Fruit fly (Drosophila melanogaster) whole organism, pupa: ENCODE data around the gene meng.
A peak's percentile ranks its signal among the peaks of the same experiment; 100 is the strongest.

ENCODE experiments used
- CG10348 ChIP-seq: fragments of 200-800 bp; sonication (Bioruptor generic); IDR thresholded peaks from 2 replicates; pipeline ENCODE4 v1.3.6; 2022; ENCODE audit warnings: missing biosample characterization, missing genetic modification characterization
- CG12605 ChIP-seq: fragments of 200-800 bp; sonication (Bioruptor generic); IDR thresholded peaks from 2 replicates; pipeline ENCODE4 v1.3.6; 2022; ENCODE audit warnings: missing biosample characterization, missing genetic modification characterization
- CG13204 ChIP-seq: fragments of 200-800 bp; sonication (Bioruptor generic); optimal IDR thresholded peaks from 2 replicates; lab custom pipeline; 2018; ENCODE audit warnings: missing biosample characterization, mild to moderate bottlenecking, missing genetic modification characterization, moderate library complexity
- CG14655 ChIP-seq: fragments of 200-800 bp; sonication (Bioruptor generic); optimal IDR thresholded peaks from 3 replicates; lab custom pipeline; 2017; ENCODE audit warnings: mild to moderate bottlenecking, missing biosample characterization, missing genetic modification reagents, missing genetic modification characterization
- CG15710 ChIP-seq: fragments of 200-800 bp; sonication (Bioruptor generic); optimal IDR thresholded peaks from 2 replicates; lab custom pipeline; 2018; ENCODE audit warnings: missing biosample characterization, mild to moderate bottlenecking, missing genetic modification characterization, moderate library complexity
- CG17806 ChIP-seq: fragments of 200-800 bp; sonication (Bioruptor generic); optimal IDR thresholded peaks from 2 replicates; lab custom pipeline; 2018; ENCODE audit warnings: missing biosample characterization, mild to moderate bottlenecking, missing genetic modification characterization, moderate library complexity
- CG32121 ChIP-seq: fragments of 200-800 bp; sonication (Bioruptor generic); IDR thresholded peaks from 2 replicates; pipeline ENCODE4 v1.3.6; 2022; ENCODE audit warnings: missing biosample characterization, missing genetic modification characterization
- CG34367 ChIP-seq: fragments of 200-800 bp; sonication (Bioruptor generic); optimal IDR thresholded peaks from 2 replicates; lab custom pipeline; 2018; ENCODE audit warnings: missing biosample characterization, mild to moderate bottlenecking, missing genetic modification characterization
- CG4496 ChIP-seq: fragments of 200-800 bp; sonication (Bioruptor generic); IDR thresholded peaks from 3 replicates; pipeline ENCODE4 v1.3.6; 2022; ENCODE audit warnings: missing biosample characterization, missing genetic modification characterization
- CG8159 ChIP-seq: fragments of 200-800 bp; sonication (Bioruptor generic); optimal IDR thresholded peaks from 3 replicates; lab custom pipeline; 2018; ENCODE audit warnings: missing biosample characterization, mild to moderate bottlenecking, missing genetic modification characterization, moderate library complexity
- CG8301 ChIP-seq: fragments of 200-800 bp; sonication (Bioruptor generic); optimal IDR thresholded peaks from 2 replicates; lab custom pipeline; 2018; ENCODE audit warnings: missing biosample characterization, mild to moderate bottlenecking, missing genetic modification characterization
- CG9948 ChIP-seq: fragments of 200-800 bp; sonication (Bioruptor generic); optimal IDR thresholded peaks from 2 replicates; lab custom pipeline; 2018; ENCODE audit warnings: missing biosample characterization, mild to moderate bottlenecking, missing genetic modification characterization, moderate library complexity
- D1 ChIP-seq: fragments of 200-800 bp; sonication (Bioruptor generic); optimal IDR thresholded peaks from 2 replicates; lab custom pipeline; 2018; ENCODE audit warnings: missing biosample characterization, mild to moderate bottlenecking, missing genetic modification characterization, moderate library complexity
- EcR ChIP-seq: fragments of 200-800 bp; sonication (Bioruptor generic); optimal IDR thresholded peaks from 3 replicates; lab custom pipeline; 2019; ENCODE audit warnings: missing biosample characterization, missing genetic modification characterization, mild to moderate bottlenecking, moderate library complexity, missing genetic modification reagents
- Ets98B ChIP-seq: fragments of 200-800 bp; sonication (Bioruptor generic); IDR thresholded peaks from 2 replicates; pipeline ENCODE4 v1.3.6; 2022; ENCODE audit warnings: missing biosample characterization, missing genetic modification characterization
- Pif1A ChIP-seq: fragments of 200-800 bp; sonication (Bioruptor generic); optimal IDR thresholded peaks from 3 replicates; lab custom pipeline; 2016; ENCODE audit warnings: missing biosample characterization, missing genetic modification characterization
- Pif1B ChIP-seq: fragments of 200-800 bp; sonication (Bioruptor generic); optimal IDR thresholded peaks from 3 replicates; lab custom pipeline; 2016; ENCODE audit warnings: missing biosample characterization, missing genetic modification characterization
- Snoo ChIP-seq: fragments of 200-800 bp; sonication (Bioruptor generic); optimal IDR thresholded peaks from 3 replicates; lab custom pipeline; 2017; ENCODE audit warnings: missing biosample characterization, mild to moderate bottlenecking, missing genetic modification characterization, inconsistent platforms
- fd96Ca ChIP-seq: fragments of 200-800 bp; sonication (Bioruptor generic); IDR thresholded peaks from 3 replicates; pipeline ENCODE4 v1.3.6; 2022; ENCODE audit warnings: missing biosample characterization, missing genetic modification characterization
- gl ChIP-seq: fragments of 200-800 bp; sonication (Bioruptor generic); optimal IDR thresholded peaks from 2 replicates; lab custom pipeline; 2018; ENCODE audit warnings: missing biosample characterization, mild to moderate bottlenecking, missing genetic modification characterization
- rn ChIP-seq: fragments of 200-800 bp; sonication (Bioruptor generic); IDR thresholded peaks from 2 replicates; pipeline ENCODE4 v1.3.6; 2022; ENCODE audit warnings: missing biosample characterization, missing genetic modification characterization

meng gene

DNA sequence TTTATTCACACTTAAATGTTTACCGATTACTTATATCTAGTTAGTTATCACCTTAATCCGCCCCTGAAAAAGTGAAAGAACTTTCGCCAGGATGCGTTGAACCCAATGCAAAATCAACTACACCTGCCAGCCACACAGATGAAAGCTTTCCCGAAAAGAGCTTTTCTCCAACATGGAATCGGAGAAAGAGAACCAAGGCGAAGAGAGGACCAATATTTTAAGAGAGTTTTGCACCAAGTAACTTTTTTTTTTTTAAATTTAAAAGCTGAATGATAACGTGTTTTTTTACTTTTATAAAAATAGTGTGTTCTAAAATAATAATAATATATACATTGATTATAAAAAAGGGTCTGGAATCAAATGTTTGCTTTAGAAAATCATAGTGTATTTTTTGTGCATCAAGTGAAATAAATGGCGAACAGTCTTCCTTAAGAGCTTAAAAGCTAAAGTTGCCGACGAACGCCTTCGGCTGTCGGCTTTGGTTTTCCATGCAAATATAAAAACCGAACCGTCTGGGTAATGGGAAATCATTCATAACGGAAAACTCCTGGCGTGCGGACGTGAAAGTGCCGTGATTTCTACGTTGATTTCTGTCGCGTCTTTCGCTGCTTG, at the start of gene meng:
Gene meng, plus strand, starts transcription at position 523 of the 612 bp plus-strand sequence.
- TF ChIP-seq CG8159 (no peak), CG15710 (no peak), fd96Ca (GFP tag; lab: Robert Waterston, UW) (no peak), CG32121 (GFP tag; lab: Robert Waterston, UW) (peak; percentile 18; the same call in 1 of the 2 replicates), CG13204 (GFP tag; lab: Kevin White, UChicago) (no peak), CG34367 (no peak)

DNA sequence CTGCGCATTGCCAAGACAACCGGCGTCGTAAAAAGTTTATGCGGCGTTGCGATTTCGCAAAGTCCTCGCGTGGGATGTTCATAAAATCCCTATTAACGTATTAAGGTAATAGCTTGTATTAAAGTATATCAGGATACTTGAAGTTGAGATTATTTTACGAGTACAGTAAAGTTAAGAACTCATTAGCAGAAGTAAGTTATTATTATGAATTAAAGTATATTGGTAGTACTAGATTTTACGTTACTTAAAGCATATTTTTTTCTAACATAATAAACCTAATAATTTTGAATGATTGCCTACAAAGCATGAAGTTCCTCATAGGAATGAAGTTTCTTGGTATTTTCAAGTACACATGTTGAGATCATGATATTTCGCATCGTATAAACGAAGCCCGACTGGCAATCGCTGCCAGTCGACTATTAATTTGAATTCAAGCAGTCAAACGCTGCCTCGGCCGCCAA, 48.5 kb upstream of the meng start:
- TF ChIP-seq Snoo (tag; lab: Kevin White, UChicago) (peak; percentile 44), fd96Ca (GFP tag; lab: Robert Waterston, UW) (peak; percentile 30; the same call in 1 of the 3 replicates), CG14655 (peak; percentile 86), gl (tag; lab: Kevin White, UChicago) (no peak), CG17806 (tag; lab: Kevin White, UChicago) (peak; percentile 52), CG13204 (GFP tag; lab: Kevin White, UChicago) (peak; percentile 55), rn (GFP tag; lab: Robert Waterston, UW) (no peak), CG15710 (peak; percentile 77), Ets98B (GFP tag; lab: Robert Waterston, UW) (no peak), CG8159 (peak; percentile 83), CG32121 (GFP tag; lab: Robert Waterston, UW) (no peak), CG12605 (0 out of 2 replicates have a peak, but pooled peaks have one; percentile 23), CG8301 (tag; lab: Kevin White, UChicago) (peak; percentile 81), CG9948 (tag; lab: Kevin White, UChicago) (peak; percentile 69), EcR (no peak), D1 (tag; lab: Kevin White, UChicago) (peak; percentile 43), CG10348 (GFP tag; lab: Robert Waterston, UW) (no peak), CG4496 (GFP tag; lab: Robert Waterston, UW) (0 out of 3 replicates have a peak, but pooled peaks have one; percentile 59), CG34367 (peak; percentile 66), Pif1A (GFP tag; lab: Kevin White, UChicago) (peak; percentile 65), Pif1B (GFP tag; lab: Kevin White, UChicago) (peak; percentile 39)

DNA sequence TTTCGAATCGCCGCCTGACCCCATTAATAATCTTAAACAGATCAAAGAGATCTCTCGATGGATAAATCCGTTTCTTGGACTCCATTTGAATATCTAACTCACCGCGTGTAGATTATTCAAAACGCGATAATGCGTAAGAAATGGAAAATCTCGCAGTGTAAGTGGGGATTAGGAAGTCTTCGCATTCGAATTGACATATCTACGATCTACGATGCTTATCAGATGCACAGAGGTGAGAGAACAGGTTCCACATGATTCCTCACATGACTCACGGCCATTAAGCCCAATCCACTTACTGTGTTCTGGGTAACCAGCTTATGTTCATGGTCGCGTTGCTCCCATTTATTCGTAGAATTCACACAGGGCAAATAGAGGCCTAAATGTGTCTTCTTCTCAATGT, 46.1 kb upstream of the meng start:
- TF ChIP-seq CG8301 (tag; lab: Kevin White, UChicago) (no peak), CG12605 (no peak), fd96Ca (GFP tag; lab: Robert Waterston, UW) (no peak), CG15710 (no peak), CG17806 (tag; lab: Kevin White, UChicago) (no peak), Pif1A (GFP tag; lab: Kevin White, UChicago) (no peak), Snoo (tag; lab: Kevin White, UChicago) (no peak), CG32121 (GFP tag; lab: Robert Waterston, UW) (no peak), EcR (no peak), CG4496 (GFP tag; lab: Robert Waterston, UW) (no peak), CG13204 (GFP tag; lab: Kevin White, UChicago) (no peak), D1 (tag; lab: Kevin White, UChicago) (no peak), CG10348 (GFP tag; lab: Robert Waterston, UW) (no peak)

DNA sequence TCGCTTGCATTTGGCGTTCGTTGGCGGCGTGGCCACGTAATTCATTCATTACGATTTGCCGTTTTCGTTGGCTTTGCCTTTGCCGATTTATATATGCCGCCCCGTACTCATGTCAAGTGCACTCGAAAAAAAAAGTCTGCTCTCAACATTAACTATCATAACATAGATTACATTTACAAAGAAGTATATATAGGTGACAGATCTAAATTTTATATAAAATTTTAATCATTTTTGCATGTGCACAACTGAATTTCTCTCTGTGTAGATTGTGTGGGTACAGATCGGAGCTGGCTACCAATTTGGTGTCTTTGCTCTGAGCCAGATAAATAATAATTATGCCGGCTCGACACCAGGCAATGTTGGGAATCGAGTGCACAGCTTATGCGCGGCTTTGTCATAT, 43.9 kb upstream of the meng start:
- peak; percentile 83; the same call in 2 of the 3 replicates for TF ChIP-seq fd96Ca (GFP tag; lab: Robert Waterston, UW)
- TF ChIP-seq Ets98B (GFP tag; lab: Robert Waterston, UW), result peak; percentile 83
- TF ChIP-seq CG17806 (tag; lab: Kevin White, UChicago), result peak; percentile 60
- peak; percentile 65 for TF ChIP-seq Pif1A (GFP tag; lab: Kevin White, UChicago)
- TF ChIP-seq CG8301 (tag; lab: Kevin White, UChicago), result peak; percentile 66
- TF ChIP-seq CG14655, result peak; percentile 62
- no peak for TF ChIP-seq EcR
- TF ChIP-seq CG8159, result peak; percentile 62
- peak; percentile 89 for TF ChIP-seq CG32121 (GFP tag; lab: Robert Waterston, UW)
- TF ChIP-seq D1 (tag; lab: Kevin White, UChicago), result no peak
- TF ChIP-seq CG10348 (GFP tag; lab: Robert Waterston, UW), result no peak
- peak; percentile 89 for TF ChIP-seq CG4496 (GFP tag; lab: Robert Waterston, UW)
- TF ChIP-seq CG15710, result peak; percentile 57
- peak; percentile 78 for TF ChIP-seq CG12605
- no peak for TF ChIP-seq gl (tag; lab: Kevin White, UChicago)
- TF ChIP-seq CG13204 (GFP tag; lab: Kevin White, UChicago), result no peak
- peak; percentile 55 for TF ChIP-seq Snoo (tag; lab: Kevin White, UChicago)
- peak; percentile 55 for TF ChIP-seq CG9948 (tag; lab: Kevin White, UChicago)
- TF ChIP-seq CG34367, result peak; percentile 55
- TF ChIP-seq rn (GFP tag; lab: Robert Waterston, UW), result peak; percentile 65
- peak; percentile 64 for TF ChIP-seq Pif1B (GFP tag; lab: Kevin White, UChicago)

DNA sequence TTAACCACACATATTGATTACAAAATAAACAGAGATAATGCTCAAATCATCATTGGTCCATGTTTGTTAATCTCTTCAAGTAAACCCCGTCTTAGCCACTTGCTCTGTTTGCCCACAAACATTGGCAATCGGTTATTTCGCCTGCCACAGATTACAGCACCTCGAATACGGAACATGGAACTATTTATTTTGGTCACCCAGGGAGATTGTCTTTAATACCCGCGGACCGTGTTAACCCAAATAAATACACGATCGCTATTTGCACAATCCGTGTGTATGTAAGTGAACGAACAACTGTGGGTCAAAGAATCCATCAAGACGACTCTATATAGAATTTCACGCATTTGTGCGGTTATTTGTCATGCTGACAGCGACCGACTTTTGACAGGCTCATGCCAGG, 41.6 kb upstream of the meng start:
- TF ChIP-seq Ets98B (GFP tag; lab: Robert Waterston, UW) (no peak), fd96Ca (GFP tag; lab: Robert Waterston, UW) (no peak), Snoo (tag; lab: Kevin White, UChicago) (no peak), CG12605 (no peak), CG14655 (no peak), CG10348 (GFP tag; lab: Robert Waterston, UW) (no peak), CG34367 (no peak), CG4496 (GFP tag; lab: Robert Waterston, UW) (no peak), CG8301 (tag; lab: Kevin White, UChicago) (no peak), gl (tag; lab: Kevin White, UChicago) (no peak), rn (GFP tag; lab: Robert Waterston, UW) (no peak), CG17806 (tag; lab: Kevin White, UChicago) (no peak), CG15710 (no peak), Pif1A (GFP tag; lab: Kevin White, UChicago) (no peak), D1 (tag; lab: Kevin White, UChicago) (no peak), CG8159 (no peak), CG9948 (tag; lab: Kevin White, UChicago) (no peak), Pif1B (GFP tag; lab: Kevin White, UChicago) (no peak), CG32121 (GFP tag; lab: Robert Waterston, UW) (no peak), CG13204 (GFP tag; lab: Kevin White, UChicago) (no peak)
